Worm (Caenorhabditis elegans): ENCODE results near the gene nhr-105.

ce11 chrIV:7072110-7072509 is 22.2 kb downstream of the nhr-105 start, which contains the start of gene srg-48:
- no peak for TF ChIP-seq dpl-1 (GFP tag; optimal IDR thresholded peaks at IDR 0.05)
- no peak for TF ChIP-seq tbx-2 (tag; optimal IDR thresholded peaks at IDR 0.05)
